Worm (Caenorhabditis elegans): Measurements from ENCODE around the gene clec-6.

- TF ChIP-seq tab-1 (GFP tag; IDR thresholded peaks at IDR 0.05) (no peak), klf-2 (GFP tag; conservative IDR thresholded peaks at IDR 0.05) (no peak), med-1 (GFP tag; optimal IDR thresholded peaks at IDR 0.05; ENCODE audit: insufficient read depth) (no peak), T22C8.4 (GFP tag; IDR thresholded peaks at IDR 0.05) (no peak), flt-1 (GFP tag; IDR thresholded peaks at IDR 0.05) (no peak), ztf-23 (GFP tag; IDR thresholded peaks at IDR 0.05) (no peak), ref-1 (GFP tag; conservative IDR thresholded peaks at IDR 0.05) (no peak), cog-1 (tag; optimal IDR thresholded peaks at IDR 0.05) (no peak)
Measured at ce11 chrIII:4910956-4911355, 23.7 kb upstream of the clec-6 start, which contains the start of gene F26F4.2.
